Worm (Caenorhabditis elegans) whole organism, young adult: ENCODE data around the gene R04F11.3.

Source experiments
- atf-7 ChIP-seq: sonication (generic microtip); optimal IDR thresholded peaks from 2 replicates; lab custom pipeline; 2017; ENCODE audit warnings: mild to moderate bottlenecking, missing genetic modification characterization, missing compliant biosample characterization
- unc-130 ChIP-seq: sonication (generic microtip); optimal IDR thresholded peaks from 2 replicates; lab custom pipeline; 2016; ENCODE audit warnings: missing genetic modification reagents, missing genetic modification characterization, missing compliant biosample characterization
- unc-62 ChIP-seq: fragments of 150-350 bp; optimal IDR thresholded peaks from 2 replicates; lab custom pipeline; 2014; ENCODE audit warnings: missing biosample characterization, missing genetic modification reagents, missing genetic modification characterization

- no peak for TF ChIP-seq unc-62 (GFP tag; lab: Kevin White, UChicago)
- TF ChIP-seq atf-7, result peak; percentile 97
- peak; percentile 85 for TF ChIP-seq unc-130 (GFP tag; lab: Kevin White, UChicago)
Measured at ce11 chrV:12303453-12304077, 13.4 kb downstream of the R04F11.3 start.
